Worm (Caenorhabditis elegans): ENCODE results near the gene H37A05.4.

The H37A05.4 gene

DNA sequence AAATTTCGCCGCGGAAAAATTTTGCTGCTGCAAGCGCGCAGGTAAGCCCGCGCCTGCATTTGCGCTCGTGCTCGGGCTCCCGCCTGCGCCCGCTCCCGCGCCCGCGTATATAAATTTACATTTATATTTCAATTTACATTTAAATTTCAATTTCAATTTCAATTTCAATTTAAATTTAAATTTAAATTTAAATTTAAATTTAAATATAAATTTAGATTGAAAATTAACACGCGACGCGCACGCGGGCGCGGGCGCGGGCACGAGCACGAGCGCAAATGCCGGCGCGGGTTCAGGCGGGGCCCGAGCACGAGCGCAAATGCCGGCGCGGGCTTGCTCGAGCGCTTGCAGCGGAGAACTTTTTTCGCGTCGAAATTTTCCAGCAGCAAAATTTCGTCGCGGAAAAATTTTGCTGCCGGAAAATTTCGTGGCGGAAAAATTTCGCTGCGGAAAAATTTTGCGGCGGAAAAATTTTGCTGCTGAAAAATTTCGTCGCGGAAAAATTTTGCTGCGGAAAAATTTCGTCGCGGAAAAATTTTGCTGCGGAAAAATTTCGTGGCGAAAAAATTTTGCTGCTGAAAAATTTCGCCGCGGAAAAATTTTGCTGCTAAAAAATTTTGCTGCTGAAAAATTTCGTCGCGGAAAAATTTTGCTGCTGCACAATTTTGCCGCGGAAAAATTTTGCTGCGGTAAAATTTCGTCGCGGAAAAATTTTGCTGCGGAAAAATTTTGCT is 3.6 kb downstream of the H37A05.4 start:
- TF ChIP-seq flt-1 (GFP tag; IDR thresholded peaks at IDR 0.05), result peak; percentile 31
- no peak for TF ChIP-seq T22C8.4 (GFP tag; IDR thresholded peaks at IDR 0.05)
- no peak for TF ChIP-seq cog-1 (tag; optimal IDR thresholded peaks at IDR 0.05)
- TF ChIP-seq tab-1 (GFP tag; IDR thresholded peaks at IDR 0.05), result peak; percentile 68; the same call in 1 of the 2 replicates
- peak; percentile 70 for TF ChIP-seq klf-2 (GFP tag; conservative IDR thresholded peaks at IDR 0.05)
- TF ChIP-seq ztf-29 (GFP tag; IDR thresholded peaks at IDR 0.05), result peak; percentile 47; the same call in 1 of the 2 replicates
- TF ChIP-seq med-1 (GFP tag; optimal IDR thresholded peaks at IDR 0.05; ENCODE audit: insufficient read depth), result no peak
- peak; percentile 51; the same call in 1 of the 2 replicates for TF ChIP-seq ztf-23 (GFP tag; IDR thresholded peaks at IDR 0.05)
- TF ChIP-seq ref-1 (GFP tag; conservative IDR thresholded peaks at IDR 0.05), result no peak; the same call in 1 of the 2 replicates

DNA sequence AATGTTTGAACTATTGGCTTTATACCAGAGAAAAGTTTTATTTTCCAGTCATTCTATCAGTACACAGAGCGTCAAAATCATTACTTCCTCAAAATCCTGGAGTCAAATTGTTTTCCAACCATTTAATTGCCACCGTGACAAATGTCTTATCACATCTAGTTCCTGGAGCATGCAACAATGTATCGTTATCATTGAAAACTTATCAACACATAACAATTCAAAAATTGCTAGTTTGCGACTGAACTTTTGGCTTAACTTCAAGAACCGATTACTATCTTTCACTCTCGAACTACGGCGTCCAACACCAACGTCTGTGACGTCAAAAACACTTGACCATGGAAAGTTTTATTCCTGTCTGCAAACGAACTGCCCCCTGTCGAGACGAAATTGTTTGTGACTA is 11.5 kb downstream of the H37A05.4 start:
- TF ChIP-seq ztf-29 (GFP tag; IDR thresholded peaks at IDR 0.05) (no peak), ztf-23 (GFP tag; IDR thresholded peaks at IDR 0.05) (no peak), flt-1 (GFP tag; IDR thresholded peaks at IDR 0.05) (no peak), ref-1 (GFP tag; conservative IDR thresholded peaks at IDR 0.05) (no peak), med-1 (GFP tag; optimal IDR thresholded peaks at IDR 0.05; ENCODE audit: insufficient read depth) (no peak), tab-1 (GFP tag; IDR thresholded peaks at IDR 0.05) (no peak), klf-2 (GFP tag; conservative IDR thresholded peaks at IDR 0.05) (no peak), cog-1 (tag; optimal IDR thresholded peaks at IDR 0.05) (no peak), T22C8.4 (GFP tag; IDR thresholded peaks at IDR 0.05) (no peak)

DNA sequence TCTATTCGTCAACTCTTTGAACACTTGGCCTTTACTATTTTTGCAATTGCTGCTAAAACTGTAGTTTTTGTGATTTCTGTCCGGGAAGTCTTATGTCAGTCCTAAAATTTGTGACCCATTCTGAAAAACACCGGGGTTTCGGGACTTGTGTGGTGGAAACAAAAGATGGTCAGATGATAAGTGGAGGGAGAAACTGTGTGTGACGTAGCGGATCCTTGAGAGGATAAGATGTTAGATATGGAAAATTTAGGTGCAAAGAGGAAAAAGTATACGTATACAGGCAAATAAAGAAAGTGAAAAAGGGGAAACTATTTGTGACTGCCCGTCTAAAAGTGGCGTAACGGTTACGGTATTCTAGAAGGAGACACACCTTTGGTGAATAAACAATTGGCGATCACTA is 13.2 kb downstream of the H37A05.4 start:
- TF ChIP-seq klf-2 (GFP tag; conservative IDR thresholded peaks at IDR 0.05) (no peak), tab-1 (GFP tag; IDR thresholded peaks at IDR 0.05) (no peak), cog-1 (tag; optimal IDR thresholded peaks at IDR 0.05) (no peak), T22C8.4 (GFP tag; IDR thresholded peaks at IDR 0.05) (no peak), med-1 (GFP tag; optimal IDR thresholded peaks at IDR 0.05; ENCODE audit: insufficient read depth) (no peak)

DNA sequence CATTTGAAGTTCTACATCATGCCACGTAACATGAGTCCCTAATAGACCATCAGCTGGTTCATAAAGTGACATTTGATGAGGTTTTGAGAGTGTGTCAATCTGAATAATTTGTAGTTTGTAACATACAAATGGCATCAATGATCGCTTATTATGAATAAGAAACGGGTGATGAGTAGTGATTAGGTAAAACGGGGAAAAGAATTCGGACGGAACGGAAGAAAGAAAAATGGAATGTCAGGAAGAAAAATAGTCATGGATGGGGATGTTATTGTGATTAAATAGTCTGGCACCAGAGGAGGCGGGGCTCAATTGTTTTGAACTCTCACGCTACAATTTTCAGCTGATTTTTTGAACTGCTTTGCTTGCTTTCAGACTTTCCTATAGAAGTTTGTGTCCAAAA is 15.4 kb downstream of the H37A05.4 start, which contains the start of gene H37A05.2:
Gene H37A05.2, minus strand, starts transcription at position 101 of the 400 bp plus-strand sequence.
- no peak for TF ChIP-seq flt-1 (GFP tag; IDR thresholded peaks at IDR 0.05)
- no peak for TF ChIP-seq cog-1 (tag; optimal IDR thresholded peaks at IDR 0.05)
- no peak for TF ChIP-seq klf-2 (GFP tag; conservative IDR thresholded peaks at IDR 0.05)
- no peak for TF ChIP-seq T22C8.4 (GFP tag; IDR thresholded peaks at IDR 0.05)
- no peak for TF ChIP-seq ztf-29 (GFP tag; IDR thresholded peaks at IDR 0.05)
- no peak for TF ChIP-seq ztf-23 (GFP tag; IDR thresholded peaks at IDR 0.05)
- no peak for TF ChIP-seq tab-1 (GFP tag; IDR thresholded peaks at IDR 0.05)
- TF ChIP-seq ref-1 (GFP tag; conservative IDR thresholded peaks at IDR 0.05), result no peak
- no peak for TF ChIP-seq med-1 (GFP tag; optimal IDR thresholded peaks at IDR 0.05; ENCODE audit: insufficient read depth)

DNA sequence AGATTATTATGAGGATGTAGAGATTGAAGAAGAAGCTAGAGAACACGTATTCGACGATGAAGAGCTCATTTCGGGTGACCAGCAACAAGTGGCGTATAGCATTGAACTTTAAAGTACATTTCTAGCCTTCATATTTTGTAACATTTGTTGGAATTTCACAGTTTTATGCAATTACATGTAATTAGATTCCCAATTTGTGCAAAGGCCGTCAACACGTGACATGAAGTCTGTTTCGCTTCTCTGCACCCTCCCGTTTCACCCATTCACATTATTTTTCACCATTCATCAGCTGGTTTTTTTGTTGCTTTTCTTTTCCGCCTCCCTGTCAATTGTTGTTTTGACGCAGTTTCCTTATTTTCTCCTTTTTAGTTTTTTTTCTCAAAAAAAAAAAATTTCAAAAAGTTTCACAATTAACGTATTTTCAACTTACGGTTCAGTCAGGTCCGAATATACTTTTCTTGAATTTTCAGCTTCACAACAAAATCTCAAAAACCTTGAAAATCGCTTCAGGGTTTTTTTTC is 22.4 kb downstream of the H37A05.4 start, which contains the start of gene sde-2:
Gene sde-2, plus strand, starts transcription at position 471 of the 521 bp plus-strand sequence.
- TF ChIP-seq flt-1 (GFP tag; IDR thresholded peaks at IDR 0.05), result no peak
- no peak for TF ChIP-seq ztf-23 (GFP tag; IDR thresholded peaks at IDR 0.05)
- no peak for TF ChIP-seq cog-1 (tag; optimal IDR thresholded peaks at IDR 0.05)
- TF ChIP-seq ref-1 (GFP tag; conservative IDR thresholded peaks at IDR 0.05), result no peak
- no peak for TF ChIP-seq med-1 (GFP tag; optimal IDR thresholded peaks at IDR 0.05; ENCODE audit: insufficient read depth)
- TF ChIP-seq tab-1 (GFP tag; IDR thresholded peaks at IDR 0.05), result no peak
- no peak for TF ChIP-seq klf-2 (GFP tag; conservative IDR thresholded peaks at IDR 0.05)
- TF ChIP-seq ztf-29 (GFP tag; IDR thresholded peaks at IDR 0.05), result no peak
- no peak for TF ChIP-seq T22C8.4 (GFP tag; IDR thresholded peaks at IDR 0.05)

DNA sequence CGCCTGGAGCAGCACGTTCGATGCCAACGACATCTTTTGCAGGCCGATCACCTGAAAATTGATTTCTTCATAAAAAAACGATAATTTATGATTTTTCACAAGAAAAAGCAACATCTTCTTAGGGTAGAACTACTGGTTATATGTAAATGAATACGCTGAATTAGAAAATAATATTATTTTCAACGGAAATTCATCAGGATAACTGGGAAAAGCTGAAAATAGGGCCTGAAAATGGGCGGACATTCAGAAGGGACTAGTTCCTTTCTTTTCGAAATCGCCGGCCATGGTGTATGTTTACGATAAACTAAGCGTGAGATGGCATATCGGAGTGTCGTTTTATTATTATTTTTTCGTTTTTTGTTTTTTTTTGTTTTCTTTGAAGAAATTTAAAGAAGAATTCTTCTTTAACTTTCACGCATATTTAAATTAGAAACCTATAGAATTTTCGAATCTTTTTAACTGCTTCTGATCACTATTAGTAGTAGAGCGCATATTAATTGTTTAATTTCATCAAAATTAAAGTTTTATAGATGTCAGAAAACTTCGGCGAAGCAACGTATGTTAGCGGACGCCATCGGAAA is 24.0 kb downstream of the H37A05.4 start, which contains the start of the genes nduv-2 and F53F4.12:
Gene nduv-2, minus strand, starts transcription at position 51 of the 581 bp plus-strand sequence.
Gene F53F4.12, plus strand, starts transcription at position 531 of the 581 bp plus-strand sequence.
- TF ChIP-seq ztf-29 (GFP tag; IDR thresholded peaks at IDR 0.05) (no peak), tab-1 (GFP tag; IDR thresholded peaks at IDR 0.05) (no peak), klf-2 (GFP tag; conservative IDR thresholded peaks at IDR 0.05) (no peak), ref-1 (GFP tag; conservative IDR thresholded peaks at IDR 0.05) (no peak), med-1 (GFP tag; optimal IDR thresholded peaks at IDR 0.05; ENCODE audit: insufficient read depth) (no peak), cog-1 (tag; optimal IDR thresholded peaks at IDR 0.05) (no peak), ztf-23 (GFP tag; IDR thresholded peaks at IDR 0.05) (no peak), flt-1 (GFP tag; IDR thresholded peaks at IDR 0.05) (no peak), T22C8.4 (GFP tag; IDR thresholded peaks at IDR 0.05) (no peak)

DNA sequence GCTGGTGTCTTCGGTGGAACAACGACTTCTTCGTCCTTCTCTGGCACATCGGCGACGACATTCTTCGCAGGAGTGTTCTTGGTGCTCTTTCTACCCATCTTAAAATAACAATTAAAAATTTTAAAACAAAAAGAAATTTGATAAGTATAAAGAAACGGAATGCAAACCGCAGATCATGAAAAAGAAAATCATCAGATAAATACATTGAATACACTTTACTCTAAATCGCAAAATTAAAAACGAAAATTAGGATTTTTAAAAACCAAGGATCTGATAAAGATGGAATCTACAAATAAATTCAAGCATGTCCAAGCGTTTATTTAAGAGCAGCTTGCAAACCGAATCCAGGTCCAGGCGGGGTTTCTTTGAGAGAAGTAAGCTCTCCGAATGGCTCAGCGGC is 25.2 kb downstream of the H37A05.4 start, which contains the start of gene F53F4.11:
Gene F53F4.11, minus strand, starts transcription at position 101 of the 400 bp plus-strand sequence.
- TF ChIP-seq flt-1 (GFP tag; IDR thresholded peaks at IDR 0.05) (no peak), ztf-23 (GFP tag; IDR thresholded peaks at IDR 0.05) (no peak), ref-1 (GFP tag; conservative IDR thresholded peaks at IDR 0.05) (no peak), T22C8.4 (GFP tag; IDR thresholded peaks at IDR 0.05) (no peak), ztf-29 (GFP tag; IDR thresholded peaks at IDR 0.05) (no peak), tab-1 (GFP tag; IDR thresholded peaks at IDR 0.05) (no peak), cog-1 (tag; optimal IDR thresholded peaks at IDR 0.05) (no peak), klf-2 (GFP tag; conservative IDR thresholded peaks at IDR 0.05) (no peak), med-1 (GFP tag; optimal IDR thresholded peaks at IDR 0.05; ENCODE audit: insufficient read depth) (no peak)

DNA sequence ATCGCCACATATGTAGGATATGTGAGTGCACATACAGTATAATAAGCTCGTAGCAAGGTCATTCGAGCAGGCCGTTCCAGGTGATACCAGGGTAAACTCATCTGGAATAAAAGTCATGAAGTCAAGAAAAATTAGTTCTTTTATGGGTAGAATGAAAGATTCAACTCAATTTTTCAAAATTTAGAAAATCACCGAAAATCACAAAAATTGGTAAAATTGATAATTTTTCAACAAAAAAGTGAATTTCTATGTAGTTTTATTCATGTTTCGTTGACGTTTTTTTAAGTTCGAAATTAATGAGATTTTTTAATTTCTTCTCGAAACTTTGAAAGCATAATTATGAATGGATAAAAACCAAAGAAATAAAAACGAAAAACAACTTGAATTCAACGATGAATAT is 27.9 kb downstream of the H37A05.4 start, which contains the start of gene F53F4.16:
Gene F53F4.16, minus strand, starts transcription at position 101 of the 400 bp plus-strand sequence.
- TF ChIP-seq klf-2 (GFP tag; conservative IDR thresholded peaks at IDR 0.05) (no peak), T22C8.4 (GFP tag; IDR thresholded peaks at IDR 0.05) (no peak), ref-1 (GFP tag; conservative IDR thresholded peaks at IDR 0.05) (no peak), flt-1 (GFP tag; IDR thresholded peaks at IDR 0.05) (no peak), ztf-23 (GFP tag; IDR thresholded peaks at IDR 0.05) (no peak), tab-1 (GFP tag; IDR thresholded peaks at IDR 0.05) (no peak), ztf-29 (GFP tag; IDR thresholded peaks at IDR 0.05) (no peak), med-1 (GFP tag; optimal IDR thresholded peaks at IDR 0.05; ENCODE audit: insufficient read depth) (no peak), cog-1 (tag; optimal IDR thresholded peaks at IDR 0.05) (no peak)

All from whole organism, midembryonic.